Fruit fly (Drosophila melanogaster): ENCODE data around the gene Cand1.

DNA sequence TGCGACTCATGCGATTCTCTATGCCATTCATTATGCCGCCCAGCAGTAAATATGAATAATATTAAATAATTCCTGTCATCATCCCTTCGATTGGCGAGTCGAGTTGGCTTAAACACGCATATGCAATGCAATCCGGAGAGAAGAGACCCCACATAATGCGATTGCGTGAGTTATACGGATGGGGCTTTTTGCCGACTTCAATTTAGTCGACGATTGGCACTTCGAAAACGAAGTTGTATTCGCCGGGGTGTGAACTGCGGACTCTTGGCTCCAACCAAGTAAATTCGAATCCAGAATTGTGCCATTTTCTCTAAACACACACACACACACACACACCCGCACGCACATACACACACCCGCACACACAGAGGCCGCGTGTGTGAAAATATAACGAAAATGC lies 13.8 kb upstream of the Cand1 start:
- TF ChIP-seq pad (GFP tag; optimal IDR thresholded peaks at IDR 0.05) (no peak), kay (GFP tag; ENCODE audit: borderline replicate concordance) (no peak), CG14711 (tag; optimal IDR thresholded peaks at IDR 0.05) (no peak), CG7045 (GFP tag; optimal IDR thresholded peaks at IDR 0.05) (no peak), Crg-1 (GFP tag; optimal IDR thresholded peaks at IDR 0.05) (no peak), Clk (GFP tag; optimal IDR thresholded peaks at IDR 0.05) (no peak), Hr96 (GFP tag; optimal IDR thresholded peaks at IDR 0.05) (no peak), CG12768 (GFP tag; optimal IDR thresholded peaks at IDR 0.05) (no peak), Mnt (GFP tag; optimal IDR thresholded peaks at IDR 0.05) (no peak), ovo (GFP tag; optimal IDR thresholded peaks at IDR 0.05) (no peak)
